Worm (Caenorhabditis elegans) whole organism, mixed stage, embryonic: Measurements from ENCODE around the gene F49E8.7.
"Not testable (repeated sequence)": the region's sequence is repeated elsewhere in the genome, so short reads cannot be mapped to it uniquely, and the experiment has no call there.

Experiments used
- bed-3 ChIP-seq: fragments of 200-800 bp; sonication (Bioruptor generic); optimal IDR thresholded peaks from 3 replicates; lab custom pipeline; 2018; ENCODE audit warnings: mild to moderate bottlenecking, missing genetic modification characterization, moderate library complexity, missing compliant biosample characterization
- blmp-1 ChIP-seq: fragments of 150-350 bp; optimal IDR thresholded peaks from 2 replicates; lab custom pipeline; 2014; ENCODE audit warnings: missing biosample characterization, missing genetic modification characterization
- ceh-39 ChIP-seq: fragments of 150-350 bp; optimal IDR thresholded peaks from 2 replicates; lab custom pipeline; 2014; ENCODE audit warnings: missing biosample characterization, missing genetic modification characterization
- ceh-43 ChIP-seq: fragments of 200-800 bp; sonication (Bioruptor generic); optimal IDR thresholded peaks from 2 replicates; lab custom pipeline; 2018; ENCODE audit warnings: mild to moderate bottlenecking, missing genetic modification characterization, moderate library complexity, missing compliant biosample characterization
- ceh-83 ChIP-seq: fragments of 200-800 bp; sonication (Bioruptor generic); optimal IDR thresholded peaks from 2 replicates; lab custom pipeline; 2018; ENCODE audit warnings: mild to moderate bottlenecking, missing genetic modification characterization, missing compliant biosample characterization
- ces-1 ChIP-seq: fragments of 150-350 bp; optimal IDR thresholded peaks from 2 replicates; lab custom pipeline; 2014; ENCODE audit warnings: missing biosample characterization, missing genetic modification reagents, missing genetic modification characterization
- cnd-1 ChIP-seq: fragments of 200-800 bp; sonication (Bioruptor generic); optimal IDR thresholded peaks from 2 replicates; lab custom pipeline; 2018; ENCODE audit warnings: mild to moderate bottlenecking, missing genetic modification characterization, missing compliant biosample characterization
- elt-1 ChIP-seq: sonication (generic microtip); optimal IDR thresholded peaks from 2 replicates; lab custom pipeline; 2017; ENCODE audit warnings: missing genetic modification characterization, mild to moderate bottlenecking, missing compliant biosample characterization, antibody characterized with exemption, moderate library complexity, borderline replicate concordance; ENCODE audit not compliant: insufficient read depth
- elt-3 ChIP-seq: fragments of 150-350 bp; optimal IDR thresholded peaks from 2 replicates; lab custom pipeline; 2014; ENCODE audit warnings: missing biosample characterization, missing genetic modification characterization
- flh-1 ChIP-seq: fragments of 200-800 bp; sonication (Bioruptor generic); optimal IDR thresholded peaks from 2 replicates; lab custom pipeline; 2018; ENCODE audit warnings: mild to moderate bottlenecking, missing genetic modification characterization, moderate library complexity, missing compliant biosample characterization
- ham-2 ChIP-seq: fragments of 200-800 bp; sonication (Bioruptor generic); optimal IDR thresholded peaks from 2 replicates; lab custom pipeline; 2018; ENCODE audit warnings: mild to moderate bottlenecking, missing genetic modification characterization, missing compliant biosample characterization
- hlh-1 ChIP-seq: fragments of 150-350 bp; optimal IDR thresholded peaks from 2 replicates; lab custom pipeline; 2014; ENCODE audit warnings: missing biosample characterization, missing genetic modification reagents, missing genetic modification characterization
- lin-13 ChIP-seq: fragments of 150-350 bp; optimal IDR thresholded peaks from 2 replicates; lab custom pipeline; 2014; ENCODE audit warnings: missing biosample characterization, missing genetic modification characterization
- lin-32 ChIP-seq: fragments of 200-800 bp; sonication (Bioruptor generic); optimal IDR thresholded peaks from 2 replicates; lab custom pipeline; 2018; ENCODE audit warnings: mild to moderate bottlenecking, missing genetic modification characterization, missing compliant biosample characterization
- lsy-2 ChIP-seq: fragments of 150-350 bp; optimal IDR thresholded peaks from 2 replicates; lab custom pipeline; 2014; ENCODE audit warnings: missing biosample characterization, missing genetic modification characterization
- mab-5 ChIP-seq: fragments of 150-350 bp; optimal IDR thresholded peaks from 2 replicates; lab custom pipeline; 2014; ENCODE audit warnings: missing biosample characterization, missing genetic modification characterization
- mep-1 ChIP-seq: fragments of 150-350 bp; optimal IDR thresholded peaks from 2 replicates; lab custom pipeline; 2017; ENCODE audit warnings: missing biosample characterization, missing genetic modification reagents, missing genetic modification characterization, inconsistent platforms
- mls-2 ChIP-seq: sonication (generic microtip); optimal IDR thresholded peaks from 2 replicates; lab custom pipeline; 2016; ENCODE audit warnings: mild to moderate bottlenecking, missing genetic modification characterization, moderate library complexity, missing compliant biosample characterization
- nhr-12 ChIP-seq: fragments of 150-350 bp; optimal IDR thresholded peaks from 2 replicates; lab custom pipeline; 2014; ENCODE audit warnings: missing biosample characterization, missing genetic modification characterization
- nhr-2 ChIP-seq: fragments of 150-350 bp; optimal IDR thresholded peaks from 2 replicates; lab custom pipeline; 2014; ENCODE audit warnings: missing biosample characterization, missing genetic modification characterization
- nhr-237 ChIP-seq: fragments of 150-350 bp; optimal IDR thresholded peaks from 2 replicates; lab custom pipeline; 2014; ENCODE audit warnings: missing biosample characterization, missing genetic modification characterization
- nhr-28 ChIP-seq: fragments of 150-350 bp; optimal IDR thresholded peaks from 2 replicates; lab custom pipeline; 2014; ENCODE audit warnings: missing biosample characterization, missing genetic modification characterization
- nhr-76 ChIP-seq: sonication (generic microtip); optimal IDR thresholded peaks from 2 replicates; lab custom pipeline; 2017; ENCODE audit warnings: missing biosample characterization, missing genetic modification characterization
- pha-4 ChIP-seq: fragments of 150-350 bp; optimal IDR thresholded peaks from 2 replicates; lab custom pipeline; 2018; ENCODE audit warnings: missing biosample characterization, missing genetic modification reagents, missing genetic modification characterization
- sptf-1 ChIP-seq: sonication (generic microtip); optimal IDR thresholded peaks from 2 replicates; lab custom pipeline; 2017; ENCODE audit warnings: mild to moderate bottlenecking, missing genetic modification characterization, moderate library complexity, missing compliant biosample characterization
- tbx-8 ChIP-seq: fragments of 200-800 bp; sonication (Bioruptor generic); optimal IDR thresholded peaks from 2 replicates; lab custom pipeline; 2018; ENCODE audit warnings: mild to moderate bottlenecking, missing genetic modification characterization, moderate library complexity, missing compliant biosample characterization
- unc-120 ChIP-seq: sonication (generic microtip); optimal IDR thresholded peaks from 2 replicates; lab custom pipeline; 2017; ENCODE audit warnings: missing genetic modification characterization, missing compliant biosample characterization; ENCODE audit not compliant: poor library complexity, severe bottlenecking
- unc-39 ChIP-seq: fragments of 150-350 bp; optimal IDR thresholded peaks from 2 replicates; lab custom pipeline; 2014; ENCODE audit warnings: missing biosample characterization, missing genetic modification characterization
- unc-62 ChIP-seq: fragments of 150-350 bp; optimal IDR thresholded peaks from 2 replicates; lab custom pipeline; 2014; ENCODE audit warnings: missing biosample characterization, missing genetic modification reagents, missing genetic modification characterization
- zip-8 ChIP-seq: fragments of 150-350 bp; optimal IDR thresholded peaks from 2 replicates; lab custom pipeline; 2014; ENCODE audit warnings: missing biosample characterization, missing genetic modification characterization
- ztf-11 ChIP-seq: fragments of 150-350 bp; optimal IDR thresholded peaks from 2 replicates; lab custom pipeline; 2014; ENCODE audit warnings: missing biosample characterization, missing genetic modification characterization

The F49E8.7 gene

ce11 chrIV:7568593-7568992, 12.4 kb upstream of the F49E8.7 start, which contains the start of gene clec-180:
Gene clec-180, plus strand, starts transcription at chrIV:7568893.
- no peak for TF ChIP-seq bed-3
- no peak for TF ChIP-seq mab-5 (tag; lab: Kevin White, UChicago)
- no peak for TF ChIP-seq unc-62
- no peak for TF ChIP-seq nhr-28 (tag; lab: Kevin White, UChicago)
- TF ChIP-seq pha-4 (tag; lab: Kevin White, UChicago) = no peak
- TF ChIP-seq mls-2 (tag; lab: Kevin White, UChicago) = no peak
- no peak for TF ChIP-seq elt-1 (tag; lab: Kevin White, UChicago)
- no peak for TF ChIP-seq lin-13 (tag; lab: Kevin White, UChicago)
- TF ChIP-seq ceh-39 (tag; lab: Kevin White, UChicago) = no peak
- TF ChIP-seq ces-1 (GFP tag; lab: Kevin White, UChicago) = no peak
- no peak for TF ChIP-seq zip-8
- no peak for TF ChIP-seq nhr-12 (tag; lab: Kevin White, UChicago)
- no peak for TF ChIP-seq nhr-76 (tag; lab: Kevin White, UChicago)
- no peak for TF ChIP-seq ceh-83 (GFP tag; lab: Kevin White, UChicago)
- TF ChIP-seq, all 35 proteins: peak for 0

DNA sequence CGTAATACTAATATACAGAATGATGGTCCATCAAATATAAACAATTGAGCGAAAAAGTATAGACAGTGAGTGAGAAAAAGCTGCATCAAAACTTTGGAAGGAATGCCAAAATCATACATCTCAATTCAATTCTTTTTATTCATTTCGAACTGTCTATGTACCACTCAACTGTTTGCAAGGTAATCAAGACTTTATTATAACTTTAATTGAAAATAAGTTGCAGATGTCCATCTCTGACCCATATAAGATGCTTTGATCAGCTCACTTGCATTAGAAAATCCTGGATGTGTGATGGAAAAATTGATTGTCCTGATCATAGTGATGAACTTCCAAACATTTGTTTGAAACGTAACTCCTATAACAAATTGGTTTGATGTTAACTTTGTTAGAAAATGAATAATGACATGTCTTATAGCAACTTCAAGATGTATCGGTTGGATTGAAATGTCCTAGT, 11.4 kb upstream of the F49E8.7 start, which contains the start of gene F32E10.8:
Gene F32E10.8, plus strand, starts transcription at position 51 of the 454 bp plus-strand sequence.
- TF ChIP-seq sptf-1 (tag; lab: Kevin White, UChicago) (no peak), unc-39 (tag; lab: Kevin White, UChicago) (no peak), lin-32 (GFP tag; lab: Kevin White, UChicago) (no peak), flh-1 (no peak), nhr-2 (no peak)

DNA sequence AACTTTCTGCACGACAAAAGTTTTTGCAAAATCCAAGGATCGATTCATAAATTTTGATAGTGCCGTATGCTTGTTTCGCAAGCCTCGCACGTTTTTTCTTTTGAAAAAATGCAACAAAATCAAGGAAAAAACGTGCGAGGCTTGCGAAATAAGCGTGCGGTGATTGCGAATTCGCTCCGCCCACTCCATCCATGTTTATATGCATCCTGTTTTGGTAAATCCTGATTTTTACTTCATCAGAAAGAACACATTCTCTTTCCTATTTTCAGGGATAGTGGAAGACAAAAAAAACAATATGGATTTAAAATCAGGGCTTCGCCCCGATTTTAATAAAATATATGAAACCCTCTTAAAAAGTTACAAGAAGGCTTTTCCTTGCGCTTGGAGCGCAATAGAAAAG, 7.7 kb upstream of the F49E8.7 start, which contains the start of gene F32E10.9:
Gene F32E10.9, minus strand, starts transcription at position 101 of the 400 bp plus-strand sequence.
- not testable (repeated sequence) for TF ChIP-seq ceh-39, unc-120, nhr-237 (tag; lab: Kevin White, UChicago)

DNA sequence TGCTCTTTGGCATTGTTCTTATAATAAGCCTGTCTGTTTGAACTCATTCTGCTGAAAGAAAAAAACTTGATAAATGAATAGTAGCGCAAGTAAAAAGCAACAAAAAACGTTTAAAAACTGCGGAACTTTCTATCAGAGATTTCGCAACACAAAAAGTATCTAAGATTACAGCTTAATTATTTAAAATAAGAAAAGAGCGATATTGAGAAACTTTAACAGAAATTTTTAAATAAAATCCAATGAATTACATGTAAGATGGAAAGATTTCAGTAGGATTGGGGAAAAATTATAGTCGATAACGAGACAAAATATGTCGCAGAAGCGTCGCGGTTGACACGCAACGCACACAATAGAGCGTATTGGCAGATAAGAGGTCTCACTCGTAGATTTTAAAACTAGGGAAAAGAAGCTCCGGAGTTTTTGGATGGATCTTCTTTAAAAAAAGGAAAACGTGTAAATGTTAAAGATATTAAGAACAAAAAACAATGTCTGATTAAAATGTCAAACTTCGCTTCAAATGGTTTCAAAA, 5.5 kb upstream of the F49E8.7 start, which contains the start of gene ima-3:
Gene ima-3, minus strand, starts transcription at position 51 of the 529 bp plus-strand sequence.
- TF ChIP-seq blmp-1 = no peak
- TF ChIP-seq ces-1 (GFP tag; lab: Kevin White, UChicago) = peak; percentile 45
- TF ChIP-seq zip-8 = no peak
- TF ChIP-seq ztf-11 (tag; lab: Kevin White, UChicago) = no peak
- TF ChIP-seq mep-1 (tag; lab: Kevin White, UChicago) = peak; percentile 61
- TF ChIP-seq cnd-1 (tag; lab: Kevin White, UChicago) = no peak
- TF ChIP-seq pha-4 (tag; lab: Kevin White, UChicago) = no peak
- TF ChIP-seq lin-13 (tag; lab: Kevin White, UChicago) = no peak
- no peak for TF ChIP-seq bed-3
- no peak for TF ChIP-seq unc-39 (tag; lab: Kevin White, UChicago)
- TF ChIP-seq lin-32 (GFP tag; lab: Kevin White, UChicago) = no peak
- no peak for TF ChIP-seq elt-1 (tag; lab: Kevin White, UChicago)
- TF ChIP-seq elt-3 (tag; lab: Kevin White, UChicago) = no peak
- TF ChIP-seq tbx-8 (GFP tag; lab: Kevin White, UChicago) = no peak
- TF ChIP-seq mls-2 (tag; lab: Kevin White, UChicago) = no peak
- peak; percentile 35 for TF ChIP-seq lsy-2 (tag; lab: Kevin White, UChicago)
- no peak for TF ChIP-seq flh-1
- no peak for TF ChIP-seq hlh-1
- TF ChIP-seq ham-2 (GFP tag; lab: Kevin White, UChicago) = no peak
- no peak for TF ChIP-seq nhr-28 (tag; lab: Kevin White, UChicago)
- no peak for TF ChIP-seq unc-120 (tag; lab: Kevin White, UChicago)
- TF ChIP-seq nhr-237 (tag; lab: Kevin White, UChicago) = peak; percentile 52
- TF ChIP-seq ceh-43 (GFP tag; lab: Kevin White, UChicago) = no peak
- TF ChIP-seq ceh-39 (tag; lab: Kevin White, UChicago) = peak; percentile 88
